Fruit fly (Drosophila melanogaster): ENCODE measurements around the gene Fntb.
A peak's percentile ranks its signal among the peaks of the same experiment; 100 is the strongest.

Gene Fntb

dm6 chr3R:16455875-16456274, 23.1 kb downstream of the Fntb start, which contains the start of gene CG14883:
CG14883 (plus strand) TSS chr3R:16456052.
- no peak for TF ChIP-seq Dfd (GFP tag; optimal IDR thresholded peaks at IDR 0.05)
- TF ChIP-seq rgr (GFP tag; optimal IDR thresholded peaks at IDR 0.05), result no peak
- no peak for TF ChIP-seq OdsH (GFP tag; optimal IDR thresholded peaks at IDR 0.05)
- TF ChIP-seq Abd-B (GFP tag; optimal IDR thresholded peaks at IDR 0.05), result no peak
- TF ChIP-seq h (GFP tag; optimal IDR thresholded peaks at IDR 0.05), result no peak
- no peak for TF ChIP-seq br (GFP tag; optimal IDR thresholded peaks at IDR 0.05)
- no peak for TF ChIP-seq psq (GFP tag; optimal IDR thresholded peaks at IDR 0.05)
- TF ChIP-seq CG32264 (GFP tag; optimal IDR thresholded peaks at IDR 0.05), result no peak
- TF ChIP-seq brk (GFP tag; optimal IDR thresholded peaks at IDR 0.05), result no peak
- TF ChIP-seq HLH106 (tag; optimal IDR thresholded peaks at IDR 0.05), result no peak
- TF ChIP-seq Sp1 (GFP tag; optimal IDR thresholded peaks at IDR 0.05), result no peak
- TF ChIP-seq dmrt93B (GFP tag; optimal IDR thresholded peaks at IDR 0.05), result no peak
- TF ChIP-seq Dif (GFP tag; optimal IDR thresholded peaks at IDR 0.05; ENCODE audit: partially characterized antibody), result no peak
- TF ChIP-seq dl (GFP tag; optimal IDR thresholded peaks at IDR 0.05; ENCODE audit: insufficient read depth in 1 of 2, partially characterized antibody in 2 of 2), result no peak
- TF ChIP-seq Rel (GFP tag; optimal IDR thresholded peaks at IDR 0.05), result no peak
- no peak for TF ChIP-seq Rel (tag; optimal IDR thresholded peaks at IDR 0.05)

DNA sequence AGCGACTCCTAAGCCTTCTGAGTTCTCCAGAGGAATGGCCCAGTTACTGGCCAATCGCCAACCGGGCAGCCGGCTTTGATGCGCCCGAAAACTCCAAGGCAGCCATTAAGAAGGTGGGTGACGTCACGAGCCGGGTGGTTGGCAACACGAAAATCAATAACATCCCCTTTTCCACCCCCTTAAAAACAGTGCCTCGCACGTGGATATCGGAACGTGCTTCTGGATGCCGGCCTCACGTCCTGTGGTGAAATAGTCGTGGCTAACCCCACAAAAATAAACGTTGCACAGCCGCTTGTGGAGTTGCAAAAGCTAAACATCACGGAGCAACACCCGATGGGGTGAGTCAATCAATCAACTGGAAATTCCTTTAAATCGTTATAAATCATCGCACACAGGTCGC, 23.8 kb downstream of the Fntb start:
- TF ChIP-seq GATAd (GFP tag; optimal IDR thresholded peaks at IDR 0.05) (no peak), CG9705 (GFP tag; optimal IDR thresholded peaks at IDR 0.05) (no peak), Dfd (GFP tag; optimal IDR thresholded peaks at IDR 0.05) (no peak), brk (GFP tag; optimal IDR thresholded peaks at IDR 0.05) (no peak), CrebA (GFP tag; optimal IDR thresholded peaks at IDR 0.05; ENCODE audit: borderline replicate concordance) (no peak), Abd-B (GFP tag; optimal IDR thresholded peaks at IDR 0.05) (no peak), sage (GFP tag; optimal IDR thresholded peaks at IDR 0.05) (no peak), dsf (GFP tag; optimal IDR thresholded peaks at IDR 0.05; ENCODE audit: borderline replicate concordance) (no peak), jim (GFP tag; optimal IDR thresholded peaks at IDR 0.05) (no peak), lola (GFP tag; optimal IDR thresholded peaks at IDR 0.05) (no peak), Jra (GFP tag; optimal IDR thresholded peaks at IDR 0.05) (no peak), OdsH (GFP tag; optimal IDR thresholded peaks at IDR 0.05) (no peak), fru (GFP tag; optimal IDR thresholded peaks at IDR 0.05) (no peak), Vsx2 (GFP tag; optimal IDR thresholded peaks at IDR 0.05; ENCODE audit: partially characterized antibody) (no peak), dmrt93B (GFP tag; optimal IDR thresholded peaks at IDR 0.05) (no peak), sv (GFP tag; optimal IDR thresholded peaks at IDR 0.05) (no peak), Dif (GFP tag; optimal IDR thresholded peaks at IDR 0.05; ENCODE audit: partially characterized antibody) (no peak), pan (optimal IDR thresholded peaks at IDR 0.05) (no peak), usp (GFP tag; optimal IDR thresholded peaks at IDR 0.05) (no peak), Sp1 (GFP tag; optimal IDR thresholded peaks at IDR 0.05) (no peak)

DNA sequence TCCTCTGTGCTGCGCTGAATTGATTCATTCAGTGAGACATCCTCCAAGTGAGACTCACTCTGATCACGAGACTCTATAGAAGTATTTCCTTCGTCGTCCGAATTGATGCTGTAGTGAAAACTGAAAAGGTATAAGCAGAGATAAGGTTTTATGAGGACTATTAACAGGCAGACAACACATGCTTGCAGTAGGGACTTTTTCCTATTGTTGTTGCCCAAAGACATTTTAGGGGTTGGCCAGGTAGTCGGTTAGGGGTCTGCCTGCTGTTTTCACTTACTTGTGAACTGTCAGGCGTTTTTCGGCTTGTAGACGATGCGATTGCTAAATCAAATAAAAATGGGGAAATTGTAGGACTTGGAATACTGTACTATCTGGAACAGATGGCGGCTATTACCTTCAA, 35.8 kb downstream of the Fntb start:
- TF ChIP-seq sv (GFP tag; optimal IDR thresholded peaks at IDR 0.05), result no peak
- no peak for TF ChIP-seq h (GFP tag; optimal IDR thresholded peaks at IDR 0.05)
- TF ChIP-seq sage (GFP tag; optimal IDR thresholded peaks at IDR 0.05), result no peak
- TF ChIP-seq Dfd (GFP tag; optimal IDR thresholded peaks at IDR 0.05), result no peak
- TF ChIP-seq GATAd (GFP tag; optimal IDR thresholded peaks at IDR 0.05), result no peak
- no peak for TF ChIP-seq CrebA (GFP tag; optimal IDR thresholded peaks at IDR 0.05; ENCODE audit: borderline replicate concordance)
- TF ChIP-seq Dif (GFP tag; optimal IDR thresholded peaks at IDR 0.05; ENCODE audit: partially characterized antibody), result no peak
- TF ChIP-seq OdsH (GFP tag; optimal IDR thresholded peaks at IDR 0.05), result no peak
- TF ChIP-seq ey (GFP tag; optimal IDR thresholded peaks at IDR 0.05), result no peak
- no peak for TF ChIP-seq dsf (GFP tag; optimal IDR thresholded peaks at IDR 0.05; ENCODE audit: borderline replicate concordance)
- TF ChIP-seq foxo (GFP tag; optimal IDR thresholded peaks at IDR 0.05), result no peak
- TF ChIP-seq usp (GFP tag; optimal IDR thresholded peaks at IDR 0.05), result no peak
- no peak for TF ChIP-seq pan (optimal IDR thresholded peaks at IDR 0.05)
- TF ChIP-seq dl (GFP tag; optimal IDR thresholded peaks at IDR 0.05; ENCODE audit: insufficient read depth in 1 of 2, partially characterized antibody in 2 of 2), result no peak
- no peak for TF ChIP-seq Mio (GFP tag; optimal IDR thresholded peaks at IDR 0.05)
- no peak for TF ChIP-seq Abd-B (GFP tag; optimal IDR thresholded peaks at IDR 0.05)
- no peak for TF ChIP-seq Myc (optimal IDR thresholded peaks at IDR 0.05)

- TF ChIP-seq psq (GFP tag; optimal IDR thresholded peaks at IDR 0.05) (peak; percentile 52), Hr83 (GFP tag; optimal IDR thresholded peaks at IDR 0.05; ENCODE audit: poor library complexity, severe bottlenecking) (peak; percentile 58), Dfd (GFP tag; optimal IDR thresholded peaks at IDR 0.05) (no peak), Hr78 (GFP tag; optimal IDR thresholded peaks at IDR 0.05) (no peak), Myc (optimal IDR thresholded peaks at IDR 0.05) (no peak), CG9705 (GFP tag; optimal IDR thresholded peaks at IDR 0.05) (peak; percentile 44), dsf (GFP tag; optimal IDR thresholded peaks at IDR 0.05; ENCODE audit: borderline replicate concordance) (peak; percentile 23), HLH106 (tag; optimal IDR thresholded peaks at IDR 0.05) (no peak), Mio (GFP tag; optimal IDR thresholded peaks at IDR 0.05) (no peak), dmrt93B (GFP tag; optimal IDR thresholded peaks at IDR 0.05) (no peak)
Measured at dm6 chr3R:16469501-16470263, 36.9 kb downstream of the Fntb start, which contains the start of the genes CG42232 and CSN5. CG42232 (minus strand) TSS chr3R:16469663. CSN5 (plus strand) TSS chr3R:16470099.

Measured in whole organism, wandering third instar larva.